Worm (Caenorhabditis elegans) whole organism, late embryonic: ENCODE data around the gene R53.4.
A peak's percentile ranks its signal among the peaks of the same experiment; 100 is the strongest.

ENCODE experiments used
- C08G9.2 ChIP-seq: sonication (generic microtip); optimal IDR thresholded peaks from 2 replicates; lab custom pipeline; 2016; ENCODE audit warnings: mild to moderate bottlenecking, missing genetic modification characterization, moderate library complexity, missing compliant biosample characterization
- C38D4.7 ChIP-seq: fragments of 200-800 bp; sonication (Bioruptor generic); optimal IDR thresholded peaks from 2 replicates; lab custom pipeline; 2018; ENCODE audit warnings: mild to moderate bottlenecking, missing genetic modification characterization, moderate library complexity, missing compliant biosample characterization
- K02D7.2 ChIP-seq: sonication (generic microtip); optimal IDR thresholded peaks from 2 replicates; lab custom pipeline; 2017; ENCODE audit warnings: mild to moderate bottlenecking, missing genetic modification characterization, missing compliant biosample characterization
- K09A11.1 ChIP-seq: sonication (generic microtip); optimal IDR thresholded peaks from 2 replicates; lab custom pipeline; 2017; ENCODE audit warnings: antibody characterized with exemption, mild to moderate bottlenecking, missing genetic modification characterization, missing compliant biosample characterization; ENCODE audit not compliant: insufficient read depth
- Y22D7AL.16 ChIP-seq: sonication (generic microtip); optimal IDR thresholded peaks from 2 replicates; lab custom pipeline; 2016; ENCODE audit warnings: missing genetic modification characterization, missing compliant biosample characterization
- ahr-1 ChIP-seq: sonication (generic microtip); optimal IDR thresholded peaks from 2 replicates; lab custom pipeline; 2016; ENCODE audit warnings: missing genetic modification characterization, missing compliant biosample characterization
- ama-1 ChIP-seq: fragments of 150-350 bp; optimal IDR thresholded peaks from 2 replicates; lab custom pipeline; 2014
- ceh-2 ChIP-seq: sonication (generic microtip); optimal IDR thresholded peaks from 2 replicates; lab custom pipeline; 2016; ENCODE audit warnings: missing genotype, missing genetic modification characterization, missing compliant biosample characterization
- ceh-24 ChIP-seq: sonication (generic microtip); optimal IDR thresholded peaks from 2 replicates; lab custom pipeline; 2016; ENCODE audit warnings: mild to moderate bottlenecking, missing genetic modification characterization, missing compliant biosample characterization
- ceh-30 ChIP-seq: fragments of 150-350 bp; optimal IDR thresholded peaks from 2 replicates; lab custom pipeline; 2014; ENCODE audit warnings: missing biosample characterization, missing genetic modification characterization
- ceh-31 ChIP-seq: sonication (generic microtip); optimal IDR thresholded peaks from 2 replicates; lab custom pipeline; 2016; ENCODE audit warnings: missing genetic modification characterization, missing compliant biosample characterization
- dmd-4 ChIP-seq: sonication (generic microtip); optimal IDR thresholded peaks from 2 replicates; lab custom pipeline; 2016; ENCODE audit warnings: borderline replicate concordance, missing genetic modification characterization, missing compliant biosample characterization
- elt-2 ChIP-seq: sonication (generic microtip); optimal IDR thresholded peaks from 2 replicates; lab custom pipeline; 2016; ENCODE audit warnings: missing genetic modification reagents, missing genetic modification characterization, missing compliant biosample characterization
- ets-4 ChIP-seq: sonication (generic microtip); optimal IDR thresholded peaks from 2 replicates; lab custom pipeline; 2016; ENCODE audit warnings: missing genetic modification characterization, missing compliant biosample characterization
- fax-1 ChIP-seq: sonication (generic microtip); optimal IDR thresholded peaks from 2 replicates; lab custom pipeline; 2016; ENCODE audit warnings: missing genotype, missing genetic modification characterization, missing compliant biosample characterization
- fkh-6 ChIP-seq: sonication (generic microtip); optimal IDR thresholded peaks from 2 replicates; lab custom pipeline; 2016; ENCODE audit warnings: missing genetic modification characterization, missing compliant biosample characterization
- gmeb-2 ChIP-seq: sonication (generic microtip); optimal IDR thresholded peaks from 2 replicates; lab custom pipeline; 2016; ENCODE audit warnings: missing genetic modification characterization, inconsistent platforms, missing compliant biosample characterization
- hlh-15 ChIP-seq: sonication (generic microtip); optimal IDR thresholded peaks from 2 replicates; lab custom pipeline; 2016; ENCODE audit warnings: missing genetic modification characterization, missing compliant biosample characterization
- hlh-30 ChIP-seq: sonication (generic microtip); optimal IDR thresholded peaks from 2 replicates; lab custom pipeline; 2017; ENCODE audit warnings: antibody characterized with exemption, missing genetic modification characterization, missing compliant biosample characterization; ENCODE audit not compliant: insufficient read depth
- hlh-8 ChIP-seq: sonication (generic microtip); optimal IDR thresholded peaks from 2 replicates; lab custom pipeline; 2016; ENCODE audit warnings: missing genotype, missing genetic modification characterization, missing compliant biosample characterization
- lim-6 ChIP-seq: sonication (generic microtip); optimal IDR thresholded peaks from 2 replicates; lab custom pipeline; 2016; ENCODE audit warnings: missing genetic modification characterization, missing compliant biosample characterization
- lin-11 ChIP-seq: fragments of 200-800 bp; sonication (Bioruptor generic); optimal IDR thresholded peaks from 2 replicates; lab custom pipeline; 2018; ENCODE audit warnings: mild to moderate bottlenecking, missing genetic modification characterization, missing compliant biosample characterization
- nhr-11 ChIP-seq: fragments of 150-350 bp; optimal IDR thresholded peaks from 2 replicates; lab custom pipeline; 2014; ENCODE audit warnings: missing biosample characterization, missing genetic modification characterization
- pag-3 ChIP-seq: sonication (generic microtip); optimal IDR thresholded peaks from 2 replicates; lab custom pipeline; 2016; ENCODE audit warnings: missing compliant biosample characterization, missing genetic modification characterization, borderline replicate concordance
- pros-1 ChIP-seq: fragments of 150-350 bp; optimal IDR thresholded peaks from 2 replicates; lab custom pipeline; 2014; ENCODE audit warnings: missing biosample characterization, missing genetic modification reagents, missing genetic modification characterization
- ref-2 ChIP-seq: sonication (generic microtip); optimal IDR thresholded peaks from 2 replicates; lab custom pipeline; 2016; ENCODE audit warnings: missing genetic modification characterization, missing compliant biosample characterization
- rnt-1 ChIP-seq: sonication (generic microtip); optimal IDR thresholded peaks from 2 replicates; lab custom pipeline; 2016; ENCODE audit warnings: missing genetic modification characterization, missing compliant biosample characterization
- sox-4 ChIP-seq: sonication (generic microtip); optimal IDR thresholded peaks from 2 replicates; lab custom pipeline; 2017; ENCODE audit warnings: mild to moderate bottlenecking, missing genetic modification characterization, inconsistent platforms, missing compliant biosample characterization
- syd-9 ChIP-seq: sonication (generic microtip); optimal IDR thresholded peaks from 2 replicates; lab custom pipeline; 2016; ENCODE audit warnings: mild to moderate bottlenecking, missing genetic modification characterization, moderate library complexity, missing compliant biosample characterization
- tbx-2 ChIP-seq: sonication (generic microtip); optimal IDR thresholded peaks from 2 replicates; lab custom pipeline; 2016; ENCODE audit warnings: missing genetic modification characterization, missing compliant biosample characterization
- tbx-7 ChIP-seq: sonication (generic microtip); optimal IDR thresholded peaks from 2 replicates; lab custom pipeline; 2016; ENCODE audit warnings: missing genotype, missing genetic modification characterization, missing compliant biosample characterization
- unc-3 ChIP-seq, 2 experiments: fragments of 200-800 bp in 1 of 2; sonication (Bioruptor generic) in 1 of 2; sonication (generic microtip) in 1 of 2; conservative IDR thresholded peaks in 1 of 2; optimal IDR thresholded peaks in 1 of 2; 2 replicates each; pipeline versions ENCODE4 v1.3.6 to Lab custom; 2016 to 2022; ENCODE audit warnings: missing compliant biosample characterization in 2 of 2, missing genetic modification characterization in 2 of 2, missing genetic modification reagents in 1 of 2
- unc-42 ChIP-seq: sonication (generic microtip); optimal IDR thresholded peaks from 2 replicates; lab custom pipeline; 2016; ENCODE audit warnings: missing genotype, missing genetic modification characterization, missing compliant biosample characterization

Gene R53.4

DNA sequence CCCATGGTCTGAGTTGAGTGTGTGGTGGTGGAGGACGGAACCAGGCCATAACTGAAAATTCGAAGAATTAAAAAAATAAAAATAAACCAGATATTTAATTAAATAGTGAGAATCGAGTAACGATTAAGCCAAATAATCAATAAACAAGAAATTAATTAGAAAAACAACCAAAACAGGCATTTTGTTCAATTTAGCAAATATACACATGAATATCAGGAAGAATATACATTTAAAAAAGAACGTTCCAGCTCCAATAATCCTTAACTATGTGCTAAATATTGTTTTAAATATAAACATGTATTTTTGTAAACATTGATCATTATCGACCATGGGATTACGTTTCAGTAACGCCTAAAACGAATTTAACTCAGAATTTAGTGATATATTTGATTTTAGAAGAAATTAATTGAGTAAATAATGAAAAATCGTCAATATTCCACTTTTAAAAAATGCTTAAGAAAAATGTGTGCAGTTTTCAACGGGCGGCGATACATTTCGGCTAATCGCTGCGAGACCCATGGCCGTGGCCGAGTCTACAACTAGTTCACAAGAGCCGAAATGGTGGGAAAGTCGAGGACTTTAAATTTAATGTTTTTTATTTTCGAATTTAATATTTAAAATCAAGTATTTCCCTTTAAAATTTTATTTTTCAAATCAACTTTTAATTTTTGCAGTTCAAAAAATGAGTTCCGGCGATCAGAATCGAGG, at the start of gene R53.4, which contains the start of gene psf-1:
Gene R53.4, minus strand, starts transcription at position 51 of the 708 bp plus-strand sequence.
Gene psf-1, plus strand, starts transcription at position 675 of the 708 bp plus-strand sequence.
- peak; percentile 25 for TF ChIP-seq unc-42
- peak; percentile 50 for TF ChIP-seq tbx-7 (tag; lab: Kevin White, UChicago)
- peak; percentile 69 for TF ChIP-seq ets-4
- TF ChIP-seq hlh-15 (tag; lab: Kevin White, UChicago) = no peak
- peak; percentile 74 for TF ChIP-seq C08G9.2
- peak; percentile 21 for TF ChIP-seq ahr-1 (tag; lab: Kevin White, UChicago)
- no peak for TF ChIP-seq Y22D7AL.16
- TF ChIP-seq ceh-2 (tag; lab: Kevin White, UChicago) = peak; percentile 75
- peak; percentile 20 for TF ChIP-seq elt-2
- TF ChIP-seq pros-1 = no peak
- peak; percentile 83 for TF ChIP-seq tbx-2 (tag; lab: Kevin White, UChicago)
- TF ChIP-seq hlh-8 (tag; lab: Kevin White, UChicago) = peak; percentile 43
- peak; percentile 86 for TF ChIP-seq ceh-31 (tag; lab: Kevin White, UChicago)
- TF ChIP-seq ceh-30 (tag; lab: Kevin White, UChicago) = no peak

DNA sequence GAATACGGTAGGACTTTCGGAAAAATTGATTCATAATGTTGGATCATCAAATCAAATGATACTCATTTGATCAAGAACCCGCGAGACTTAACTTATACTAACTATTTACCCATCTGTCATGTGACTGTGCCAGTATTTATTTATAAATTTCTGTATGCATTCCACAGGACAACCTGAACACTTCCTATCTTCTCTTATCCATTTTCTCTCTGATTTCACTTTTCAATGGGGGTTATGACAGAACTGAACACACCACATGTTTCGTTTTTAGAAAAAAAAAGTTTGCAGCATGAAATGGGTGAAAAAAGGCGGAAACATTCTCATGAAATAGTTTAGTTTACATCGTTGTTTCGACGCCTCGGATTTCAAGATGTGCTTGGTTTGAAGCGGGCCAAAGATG, 49.7 kb upstream of the R53.4 start:
- TF ChIP-seq hlh-15 (tag; lab: Kevin White, UChicago) (no peak), ama-1 (no peak), unc-3 (GFP tag; conservative IDR thresholded peaks at IDR 0.05; lab: Robert Waterston, UW) (no peak), unc-3 (tag; optimal IDR thresholded peaks at IDR 0.05; lab: Kevin White, UChicago) (no peak)

DNA sequence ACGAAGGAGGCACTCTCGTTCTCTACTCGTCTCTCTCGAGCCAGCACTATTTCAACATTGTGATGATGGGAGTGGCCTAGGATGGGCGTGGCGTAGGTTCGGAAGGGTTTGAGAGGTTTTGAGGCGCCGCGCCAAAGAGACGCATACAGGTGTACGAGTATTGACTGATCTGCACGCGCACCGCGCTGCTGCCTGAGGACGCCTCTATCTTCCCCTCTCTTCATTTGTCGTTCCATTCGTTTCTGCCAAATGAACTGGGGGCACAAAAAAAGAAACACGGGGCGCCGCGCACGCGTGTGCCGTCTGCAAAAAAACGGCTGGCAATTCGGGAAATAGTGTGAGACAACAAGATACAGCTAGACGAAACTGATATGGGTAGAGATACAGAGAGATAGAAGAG, 48.2 kb upstream of the R53.4 start, which contains the start of gene lec-2:
Gene lec-2, minus strand, starts transcription at position 171 of the 400 bp plus-strand sequence.
- TF ChIP-seq fax-1 = no peak
- no peak for TF ChIP-seq ref-2
- no peak for TF ChIP-seq hlh-30 (tag; lab: Kevin White, UChicago)
- no peak for TF ChIP-seq lin-11 (tag; lab: Kevin White, UChicago)
- TF ChIP-seq dmd-4 (tag; lab: Kevin White, UChicago) = no peak
- no peak for TF ChIP-seq syd-9 (tag; lab: Kevin White, UChicago)
- TF ChIP-seq, all 69 proteins: peak for 0

DNA sequence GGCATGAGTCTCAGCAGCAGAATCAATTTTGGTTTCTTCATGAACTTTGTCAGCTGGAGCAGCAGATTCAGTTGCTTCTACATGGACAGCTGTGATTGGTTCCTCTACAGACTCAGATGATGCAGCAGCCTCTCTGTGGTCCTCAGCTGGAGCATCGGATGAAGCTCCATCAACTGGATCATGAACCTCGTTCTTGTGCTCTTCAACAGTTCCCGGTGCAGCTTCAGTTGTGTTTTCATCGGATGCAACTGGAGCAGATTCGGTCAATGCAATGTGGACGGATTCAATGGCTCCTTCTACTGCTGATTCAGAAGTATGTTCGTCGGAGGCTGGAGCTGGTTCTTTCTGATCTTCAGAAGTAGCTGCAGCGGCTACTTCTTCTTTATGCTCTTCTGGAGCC, 46.5 kb upstream of the R53.4 start:
- no peak for TF ChIP-seq gmeb-2 (tag; lab: Kevin White, UChicago)
- TF ChIP-seq fax-1 = no peak
- TF ChIP-seq C38D4.7 (GFP tag; lab: Kevin White, UChicago) = no peak
- no peak for TF ChIP-seq nhr-11
- no peak for TF ChIP-seq ceh-24 (tag; lab: Kevin White, UChicago)
- TF ChIP-seq K02D7.2 (tag; lab: Kevin White, UChicago) = no peak
- no peak for TF ChIP-seq fkh-6 (tag; lab: Kevin White, UChicago)
- TF ChIP-seq rnt-1 = no peak
- TF ChIP-seq hlh-15 (tag; lab: Kevin White, UChicago) = no peak
- no peak for TF ChIP-seq ceh-2 (tag; lab: Kevin White, UChicago)
- no peak for TF ChIP-seq syd-9 (tag; lab: Kevin White, UChicago)

- TF ChIP-seq pag-3 (tag; lab: Kevin White, UChicago) (no peak), unc-42 (no peak), sox-4 (tag; lab: Kevin White, UChicago) (no peak), lim-6 (tag; lab: Kevin White, UChicago) (no peak), C38D4.7 (GFP tag; lab: Kevin White, UChicago) (no peak), K09A11.1 (tag; lab: Kevin White, UChicago) (no peak), hlh-15 (tag; lab: Kevin White, UChicago) (no peak)
These were observed 44.6 kb upstream of the R53.4 start for ce11 chrII:10012490-10012889.
